Worm (Caenorhabditis elegans): ENCODE measurements around the gene grd-4.

Gene grd-4

ce11 chrX:8463889-8464444 is 37.1 kb upstream of the grd-4 start:
- TF ChIP-seq elt-1 (tag; optimal IDR thresholded peaks at IDR 0.05; ENCODE audit: borderline replicate concordance, insufficient read depth), result peak; percentile 44
- no peak for TF ChIP-seq nhr-12 (tag; optimal IDR thresholded peaks at IDR 0.05)
- TF ChIP-seq lsy-2 (tag; optimal IDR thresholded peaks at IDR 0.05), result no peak

ce11 chrX:8470126-8470772 is 30.8 kb upstream of the grd-4 start, which contains the start of gene mec-10:
mec-10 (minus strand) TSS chrX:8470314.
- TF ChIP-seq tbx-8 (GFP tag; optimal IDR thresholded peaks at IDR 0.05) (no peak), sem-2 (GFP tag; optimal IDR thresholded peaks at IDR 0.05) (no peak), pha-4 (tag; optimal IDR thresholded peaks at IDR 0.05) (no peak), nhr-12 (tag; optimal IDR thresholded peaks at IDR 0.05) (no peak), M03D4.4 (tag; optimal IDR thresholded peaks at IDR 0.05) (no peak), blmp-1 (tag; optimal IDR thresholded peaks at IDR 0.05) (no peak), zip-8 (tag; optimal IDR thresholded peaks at IDR 0.05) (no peak), nhr-237 (tag; optimal IDR thresholded peaks at IDR 0.05) (no peak), sptf-1 (tag; optimal IDR thresholded peaks at IDR 0.05) (no peak), nhr-76 (tag; optimal IDR thresholded peaks at IDR 0.05) (no peak), elt-1 (tag; optimal IDR thresholded peaks at IDR 0.05; ENCODE audit: borderline replicate concordance, insufficient read depth) (no peak), ztf-11 (tag; optimal IDR thresholded peaks at IDR 0.05) (no peak), bed-3 (GFP tag; optimal IDR thresholded peaks at IDR 0.05) (no peak), flh-1 (GFP tag; optimal IDR thresholded peaks at IDR 0.05) (no peak), ham-2 (GFP tag; optimal IDR thresholded peaks at IDR 0.05) (no peak)

ce11 chrX:8473468-8473867 is 27.6 kb upstream of the grd-4 start:
- TF ChIP-seq sem-2 (GFP tag; optimal IDR thresholded peaks at IDR 0.05) (no peak), unc-39 (tag; optimal IDR thresholded peaks at IDR 0.05) (no peak), ceh-39 (tag; optimal IDR thresholded peaks at IDR 0.05) (no peak), drap-1 (GFP tag; optimal IDR thresholded peaks at IDR 0.05) (no peak), ztf-11 (tag; optimal IDR thresholded peaks at IDR 0.05) (no peak), sptf-1 (tag; optimal IDR thresholded peaks at IDR 0.05) (no peak), mab-5 (tag; optimal IDR thresholded peaks at IDR 0.05) (no peak), nhr-237 (tag; optimal IDR thresholded peaks at IDR 0.05) (no peak), lin-32 (GFP tag; optimal IDR thresholded peaks at IDR 0.05) (no peak), lsy-2 (tag; optimal IDR thresholded peaks at IDR 0.05) (no peak), M03D4.4 (tag; optimal IDR thresholded peaks at IDR 0.05) (no peak), mep-1 (tag; optimal IDR thresholded peaks at IDR 0.05) (no peak), hlh-1 (tag; optimal IDR thresholded peaks at IDR 0.05) (no peak), nhr-12 (tag; optimal IDR thresholded peaks at IDR 0.05) (no peak), nhr-2 (tag; optimal IDR thresholded peaks at IDR 0.05) (no peak), bed-3 (GFP tag; optimal IDR thresholded peaks at IDR 0.05) (no peak), pha-4 (tag; optimal IDR thresholded peaks at IDR 0.05) (no peak), lin-13 (tag; optimal IDR thresholded peaks at IDR 0.05) (no peak), zip-8 (tag; optimal IDR thresholded peaks at IDR 0.05) (no peak), ceh-43 (GFP tag; optimal IDR thresholded peaks at IDR 0.05) (no peak)

- no peak for TF ChIP-seq mls-2 (tag; optimal IDR thresholded peaks at IDR 0.05)
- no peak for TF ChIP-seq blmp-1 (tag; optimal IDR thresholded peaks at IDR 0.05)
- TF ChIP-seq lin-32 (GFP tag; optimal IDR thresholded peaks at IDR 0.05), result no peak
- no peak for TF ChIP-seq ces-1 (GFP tag; optimal IDR thresholded peaks at IDR 0.05)
- TF ChIP-seq unc-39 (tag; optimal IDR thresholded peaks at IDR 0.05), result no peak
- peak; percentile 59 for TF ChIP-seq elt-3 (tag; optimal IDR thresholded peaks at IDR 0.05)
- no peak for TF ChIP-seq zip-8 (tag; optimal IDR thresholded peaks at IDR 0.05)
- TF ChIP-seq ham-2 (GFP tag; optimal IDR thresholded peaks at IDR 0.05), result no peak
- TF ChIP-seq snpc-4 (tag; optimal IDR thresholded peaks at IDR 0.05), result no peak
- no peak for TF ChIP-seq mep-1 (tag; optimal IDR thresholded peaks at IDR 0.05)
- no peak for TF ChIP-seq ztf-11 (tag; optimal IDR thresholded peaks at IDR 0.05)
- peak; percentile 38 for TF ChIP-seq unc-62 (GFP tag; optimal IDR thresholded peaks at IDR 0.05)
- no peak for TF ChIP-seq cnd-1 (tag; optimal IDR thresholded peaks at IDR 0.05)
- TF ChIP-seq mab-5 (tag; optimal IDR thresholded peaks at IDR 0.05), result no peak
- no peak for TF ChIP-seq bed-3 (GFP tag; optimal IDR thresholded peaks at IDR 0.05)
- no peak for TF ChIP-seq ceh-39 (tag; optimal IDR thresholded peaks at IDR 0.05)
- no peak for TF ChIP-seq flh-1 (GFP tag; optimal IDR thresholded peaks at IDR 0.05)
Observed at ce11 chrX:8475142-8475541, 25.9 kb upstream of the grd-4 start.

All from whole organism, mixed stage, embryonic.